Worm (Caenorhabditis elegans) whole organism, young adult: ENCODE measurements around the gene T04A11.1.

ENCODE experiments used
- B0019.2 ChIP-seq: fragments of 200-800 bp; sonication (Bioruptor generic); conservative IDR thresholded peaks from 2 replicates; pipeline ENCODE4 v1.3.6; 2022; ENCODE audit warnings: missing genetic modification reagents, missing genetic modification characterization, missing compliant biosample characterization
- F37B4.10 ChIP-seq: fragments of 200-800 bp; sonication (Bioruptor generic); IDR thresholded peaks from 2 replicates; pipeline ENCODE4 v1.3.6; 2022; ENCODE audit warnings: missing genetic modification characterization, missing compliant biosample characterization
- F39B2.1 ChIP-seq: fragments of 200-800 bp; sonication (Bioruptor generic); IDR thresholded peaks from 2 replicates; pipeline ENCODE4 v1.3.6; 2022; ENCODE audit warnings: missing genetic modification reagents, missing genetic modification characterization, missing compliant biosample characterization
- F49E8.2 ChIP-seq: sonication (generic microtip); optimal IDR thresholded peaks from 3 replicates; lab custom pipeline; 2017; ENCODE audit warnings: missing genetic modification characterization, mild to moderate bottlenecking, missing compliant biosample characterization, antibody characterized with exemption, moderate library complexity; ENCODE audit not compliant: insufficient read depth
- F52B5.7 ChIP-seq: sonication (generic microtip); optimal IDR thresholded peaks from 2 replicates; lab custom pipeline; 2016; ENCODE audit warnings: mild to moderate bottlenecking, missing genetic modification characterization, missing compliant biosample characterization
- F57C9.4 ChIP-seq: sonication (generic microtip); optimal IDR thresholded peaks from 2 replicates; lab custom pipeline; 2017; ENCODE audit warnings: mild to moderate bottlenecking, missing genetic modification characterization, missing compliant biosample characterization
- K11D2.4 ChIP-seq: fragments of 200-800 bp; sonication (Bioruptor generic); IDR thresholded peaks from 2 replicates; pipeline ENCODE4 v1.3.6; 2022; ENCODE audit warnings: missing genetic modification reagents, missing genetic modification characterization, missing compliant biosample characterization
- T26A5.8 ChIP-seq: sonication (generic microtip); optimal IDR thresholded peaks from 2 replicates; lab custom pipeline; 2016; ENCODE audit warnings: missing genetic modification characterization, missing compliant biosample characterization
- Y53G8AR.9 ChIP-seq: fragments of 200-800 bp; sonication (Bioruptor generic); conservative IDR thresholded peaks from 2 replicates; pipeline ENCODE4 v1.3.6; 2022; ENCODE audit warnings: missing genetic modification reagents, missing genetic modification characterization, missing compliant biosample characterization
- Y56A3A.18 ChIP-seq: fragments of 200-800 bp; sonication (Bioruptor generic); IDR thresholded peaks from 2 replicates; pipeline ENCODE4 v1.3.6; 2022; ENCODE audit warnings: missing genetic modification reagents, missing genetic modification characterization, missing compliant biosample characterization
- ama-1 ChIP-seq, 3 experiments: fragments of 150-350 bp in 1 of 3; sonication (generic microtip) in 2 of 3; optimal IDR thresholded peaks; 2 replicates each; lab custom pipeline; 2014 to 2018; ENCODE audit warnings: missing biosample characterization in 2 of 3, missing genetic modification characterization in 2 of 3, missing genetic modification reagents in 2 of 3
- aptf-2 ChIP-seq: fragments of 200-800 bp; sonication (Bioruptor generic); conservative IDR thresholded peaks from 2 replicates; pipeline ENCODE4 v1.3.6; 2022; ENCODE audit warnings: missing genetic modification reagents, missing genetic modification characterization, missing compliant biosample characterization
- attf-5 ChIP-seq: fragments of 200-800 bp; sonication (Bioruptor generic); optimal IDR thresholded peaks from 2 replicates; lab custom pipeline; 2018; ENCODE audit warnings: mild to moderate bottlenecking, missing genetic modification characterization, missing compliant biosample characterization
- attf-6 ChIP-seq: fragments of 200-800 bp; sonication (Bioruptor generic); IDR thresholded peaks from 2 replicates; pipeline ENCODE4 v1.3.6; 2022; ENCODE audit warnings: missing genetic modification reagents, missing genetic modification characterization, missing compliant biosample characterization
- cebp-1 ChIP-seq, 2 experiments: fragments of 200-800 bp in 1 of 2; sonication (Bioruptor generic) in 1 of 2; sonication (generic microtip) in 1 of 2; IDR thresholded peaks in 1 of 2; optimal IDR thresholded peaks in 1 of 2; 2 replicates each; pipeline versions ENCODE4 v1.3.6 to Lab custom; 2017 to 2022; ENCODE audit warnings: missing compliant biosample characterization in 2 of 2, missing genetic modification characterization in 2 of 2, mild to moderate bottlenecking in 1 of 2, missing genetic modification reagents in 1 of 2, moderate library complexity in 1 of 2
- ceh-100 ChIP-seq: fragments of 200-800 bp; sonication (Bioruptor generic); IDR thresholded peaks from 2 replicates; pipeline ENCODE4 v1.3.6; 2022; ENCODE audit warnings: missing genetic modification reagents, missing genetic modification characterization, missing compliant biosample characterization
- ceh-40 ChIP-seq: fragments of 200-800 bp; sonication (Bioruptor generic); IDR thresholded peaks from 2 replicates; pipeline ENCODE4 v1.3.6; 2022; ENCODE audit warnings: missing genetic modification characterization, missing compliant biosample characterization
- ceh-79 ChIP-seq: sonication (generic microtip); optimal IDR thresholded peaks from 2 replicates; lab custom pipeline; 2017; ENCODE audit warnings: mild to moderate bottlenecking, missing genetic modification characterization, missing compliant biosample characterization
- ceh-91 ChIP-seq: fragments of 200-800 bp; sonication (Bioruptor generic); IDR thresholded peaks from 2 replicates; pipeline ENCODE4 v1.3.6; 2022; ENCODE audit warnings: missing genetic modification reagents, missing genetic modification characterization, missing compliant biosample characterization
- chd-7 ChIP-seq: sonication (generic microtip); optimal IDR thresholded peaks from 2 replicates; lab custom pipeline; 2016; ENCODE audit warnings: mild to moderate bottlenecking, missing genetic modification characterization, moderate library complexity, missing compliant biosample characterization
- efl-1 ChIP-seq: fragments of 150-350 bp; optimal IDR thresholded peaks from 2 replicates; lab custom pipeline; 2014; ENCODE audit warnings: missing biosample characterization, missing genetic modification reagents, missing genetic modification characterization
- egl-18 ChIP-seq: fragments of 200-800 bp; sonication (Bioruptor generic); IDR thresholded peaks from 2 replicates; pipeline ENCODE4 v1.3.6; 2022; ENCODE audit warnings: missing genetic modification reagents, missing genetic modification characterization, missing compliant biosample characterization
- egrh-3 ChIP-seq: fragments of 200-800 bp; sonication (Bioruptor generic); IDR thresholded peaks from 2 replicates; pipeline ENCODE4 v1.3.6; 2022; ENCODE audit warnings: missing genetic modification reagents, missing genetic modification characterization, missing compliant biosample characterization
- gei-17 ChIP-seq: fragments of 200-800 bp; sonication (Bioruptor generic); optimal IDR thresholded peaks from 2 replicates; lab custom pipeline; 2018; ENCODE audit warnings: mild to moderate bottlenecking, missing genetic modification characterization, missing compliant biosample characterization
- him-1 ChIP-seq: sonication (generic microtip); optimal IDR thresholded peaks from 2 replicates; lab custom pipeline; 2016; ENCODE audit warnings: missing genotype, missing genetic modification reagents, missing genetic modification characterization, missing compliant biosample characterization
- let-526 ChIP-seq: fragments of 200-800 bp; sonication (Bioruptor generic); IDR thresholded peaks from 2 replicates; pipeline ENCODE4 v1.3.6; 2022; ENCODE audit warnings: missing genetic modification reagents, missing genetic modification characterization, missing compliant biosample characterization
- lsy-27 ChIP-seq: sonication (generic microtip); optimal IDR thresholded peaks from 2 replicates; lab custom pipeline; 2017; ENCODE audit warnings: missing genetic modification characterization, mild to moderate bottlenecking, missing compliant biosample characterization, antibody characterized with exemption, missing genotype, borderline replicate concordance; ENCODE audit not compliant: insufficient read depth
- mxl-1 ChIP-seq: sonication (generic microtip); optimal IDR thresholded peaks from 2 replicates; lab custom pipeline; 2016; ENCODE audit warnings: missing genetic modification characterization, missing compliant biosample characterization
- nhr-120 ChIP-seq: fragments of 200-800 bp; sonication (Bioruptor generic); IDR thresholded peaks from 2 replicates; pipeline ENCODE4 v1.3.6; 2022; ENCODE audit warnings: missing genetic modification characterization, missing compliant biosample characterization
- pbrm-1 ChIP-seq: fragments of 200-800 bp; sonication (Bioruptor generic); IDR thresholded peaks from 2 replicates; pipeline ENCODE4 v1.3.6; 2022; ENCODE audit warnings: missing genetic modification reagents, missing genetic modification characterization, missing compliant biosample characterization
- rec-8 ChIP-seq, 2 experiments: sonication (generic microtip); optimal IDR thresholded peaks; 2 replicates each; lab custom pipeline; 2016; ENCODE audit warnings: mild to moderate bottlenecking in 2 of 2, missing genetic modification characterization in 2 of 2, missing genetic modification reagents in 2 of 2, missing genotype in 2 of 2, missing biosample characterization in 1 of 2, missing compliant biosample characterization in 1 of 2, moderate library complexity in 1 of 2
- snpc-1.1 ChIP-seq: sonication (generic microtip); optimal IDR thresholded peaks from 2 replicates; lab custom pipeline; 2017; ENCODE audit warnings: missing genetic modification characterization, mild to moderate bottlenecking, missing compliant biosample characterization, antibody characterized with exemption, moderate library complexity, missing genotype, missing genetic modification reagents; ENCODE audit not compliant: insufficient read depth
- snpc-1.3 ChIP-seq: sonication (generic microtip); optimal IDR thresholded peaks from 2 replicates; lab custom pipeline; 2017; ENCODE audit warnings: missing genetic modification characterization, mild to moderate bottlenecking, missing compliant biosample characterization, antibody characterized with exemption, moderate library complexity, missing genotype, missing genetic modification reagents; ENCODE audit not compliant: insufficient read depth
- snpc-3.4 ChIP-seq: sonication (generic microtip); optimal IDR thresholded peaks from 2 replicates; lab custom pipeline; 2017; ENCODE audit warnings: missing genetic modification characterization, mild to moderate bottlenecking, missing compliant biosample characterization, antibody characterized with exemption, moderate library complexity, missing genotype, missing genetic modification reagents
- somi-1 ChIP-seq: fragments of 200-800 bp; sonication (Bioruptor generic); optimal IDR thresholded peaks from 2 replicates; lab custom pipeline; 2018; ENCODE audit warnings: mild to moderate bottlenecking, missing genetic modification characterization, missing compliant biosample characterization
- tbx-9 ChIP-seq: sonication (generic microtip); optimal IDR thresholded peaks from 2 replicates; lab custom pipeline; 2016; ENCODE audit warnings: borderline replicate concordance, missing genetic modification characterization, inconsistent platforms, missing compliant biosample characterization
- unc-130 ChIP-seq: sonication (generic microtip); optimal IDR thresholded peaks from 2 replicates; lab custom pipeline; 2016; ENCODE audit warnings: missing genetic modification reagents, missing genetic modification characterization, missing compliant biosample characterization
- zim-3 ChIP-seq: sonication (generic microtip); optimal IDR thresholded peaks from 2 replicates; lab custom pipeline; 2017; ENCODE audit warnings: mild to moderate bottlenecking, missing genetic modification characterization, moderate library complexity, missing compliant biosample characterization
- ztf-18 ChIP-seq: sonication (generic microtip); optimal IDR thresholded peaks from 2 replicates; lab custom pipeline; 2016; ENCODE audit warnings: missing genotype, mild to moderate bottlenecking, missing genetic modification characterization, missing compliant biosample characterization
- ztf-6 ChIP-seq: fragments of 200-800 bp; sonication (Bioruptor generic); IDR thresholded peaks from 2 replicates; pipeline ENCODE4 v1.3.6; 2022; ENCODE audit warnings: missing genetic modification reagents, missing genetic modification characterization, missing compliant biosample characterization

Gene T04A11.1

ce11 chrIV:12501956-12502355 is 25.1 kb upstream of the T04A11.1 start, which contains the start of gene sru-18:
TSS of gene sru-18 (plus strand) at chrIV:12502256.
- TF ChIP-seq rec-8 (tag; optimal IDR thresholded peaks at IDR 0.05; lab: Kevin White, UChicago), result no peak
- TF ChIP-seq nhr-120 (GFP tag; lab: Robert Waterston, UW), result no peak
- no peak for TF ChIP-seq egrh-3 (GFP tag; lab: Robert Waterston, UW)
- TF ChIP-seq cebp-1 (GFP tag; IDR thresholded peaks at IDR 0.05; lab: Robert Waterston, UW), result no peak
- TF ChIP-seq cebp-1 (tag; optimal IDR thresholded peaks at IDR 0.05; lab: Kevin White, UChicago), result no peak
- TF ChIP-seq B0019.2 (GFP tag; lab: Robert Waterston, UW), result no peak

ce11 chrIV:12498238-12498637 is 21.4 kb upstream of the T04A11.1 start, which contains the start of gene sru-19:
TSS of gene sru-19 (plus strand) at chrIV:12498538.
- TF ChIP-seq ceh-100 (GFP tag; lab: Robert Waterston, UW), result no peak
- no peak for TF ChIP-seq F49E8.2 (tag; lab: Kevin White, UChicago)
- TF ChIP-seq F52B5.7 (tag; lab: Kevin White, UChicago), result no peak
- TF ChIP-seq Y53G8AR.9 (GFP tag; lab: Robert Waterston, UW), result no peak
- TF ChIP-seq, all 124 proteins: peak for 0

- TF ChIP-seq gei-17 (GFP tag; lab: Kevin White, UChicago) (no peak), ama-1 (optimal IDR thresholded peaks at IDR 0.05; lab: Kevin White, UChicago) (no peak), ama-1 (GFP tag; optimal IDR thresholded peaks at IDR 0.05; lab: Kevin White, UChicago) (peak in 1 of 2 experiments; percentile 30)
These were observed 18.4 kb upstream of the T04A11.1 start, which contains the start of gene sru-20 for ce11 chrIV:12495196-12495595. TSS of gene sru-20 (plus strand) at chrIV:12495496.

ce11 chrIV:12490491-12490890 is 13.6 kb upstream of the T04A11.1 start, which contains the start of gene him-6:
TSS of gene him-6 (plus strand) at chrIV:12490791.
- no peak for TF ChIP-seq somi-1 (GFP tag; lab: Kevin White, UChicago)
- TF ChIP-seq unc-130 (GFP tag; lab: Kevin White, UChicago), result no peak
- no peak for TF ChIP-seq zim-3 (tag; lab: Kevin White, UChicago)
- TF ChIP-seq F37B4.10 (GFP tag; lab: Robert Waterston, UW), result no peak
- no peak for TF ChIP-seq ceh-40 (GFP tag; lab: Robert Waterston, UW)
- no peak for TF ChIP-seq tbx-9 (tag; lab: Kevin White, UChicago)
- no peak for TF ChIP-seq pbrm-1
- no peak for TF ChIP-seq efl-1 (GFP tag; lab: Kevin White, UChicago)
- no peak for TF ChIP-seq mxl-1 (tag; lab: Kevin White, UChicago)
- no peak for TF ChIP-seq F57C9.4 (tag; lab: Kevin White, UChicago)
- no peak for TF ChIP-seq F39B2.1
- no peak for TF ChIP-seq ceh-91 (GFP tag; lab: Robert Waterston, UW)
- TF ChIP-seq attf-6 (GFP tag; lab: Robert Waterston, UW), result no peak
- TF ChIP-seq snpc-1.1 (tag; lab: Kevin White, UChicago), result no peak
- TF ChIP-seq ceh-79 (tag; lab: Kevin White, UChicago), result no peak
- TF ChIP-seq attf-5, result no peak
- no peak for TF ChIP-seq ztf-6 (GFP tag; lab: Robert Waterston, UW)
- no peak for TF ChIP-seq lsy-27 (tag; lab: Kevin White, UChicago)

ce11 chrIV:12487194-12487593 is 10.4 kb upstream of the T04A11.1 start, which contains the start of gene sru-26:
TSS of gene sru-26 (plus strand) at chrIV:12487494.
- TF ChIP-seq T26A5.8 (tag; lab: Kevin White, UChicago), result no peak
- TF ChIP-seq rec-8 (tag; optimal IDR thresholded peaks at IDR 0.05; lab: Kevin White, UChicago), result no peak
- TF ChIP-seq ztf-18 (tag; lab: Kevin White, UChicago), result no peak
- TF ChIP-seq K11D2.4, result no peak
- no peak for TF ChIP-seq let-526 (GFP tag; lab: Robert Waterston, UW)
- TF ChIP-seq aptf-2 (GFP tag; lab: Robert Waterston, UW), result no peak
- TF ChIP-seq snpc-3.4 (tag; lab: Kevin White, UChicago), result no peak
- TF ChIP-seq snpc-1.3, result no peak
- TF ChIP-seq F37B4.10 (GFP tag; lab: Robert Waterston, UW), result no peak
- TF ChIP-seq chd-7 (tag; lab: Kevin White, UChicago), result no peak
- no peak for TF ChIP-seq F57C9.4 (tag; lab: Kevin White, UChicago)
- no peak for TF ChIP-seq egl-18 (GFP tag; lab: Robert Waterston, UW)
- TF ChIP-seq Y56A3A.18 (GFP tag; lab: Robert Waterston, UW), result no peak
- no peak for TF ChIP-seq him-1 (tag; lab: Kevin White, UChicago)
